In the genomic region with DNA sequence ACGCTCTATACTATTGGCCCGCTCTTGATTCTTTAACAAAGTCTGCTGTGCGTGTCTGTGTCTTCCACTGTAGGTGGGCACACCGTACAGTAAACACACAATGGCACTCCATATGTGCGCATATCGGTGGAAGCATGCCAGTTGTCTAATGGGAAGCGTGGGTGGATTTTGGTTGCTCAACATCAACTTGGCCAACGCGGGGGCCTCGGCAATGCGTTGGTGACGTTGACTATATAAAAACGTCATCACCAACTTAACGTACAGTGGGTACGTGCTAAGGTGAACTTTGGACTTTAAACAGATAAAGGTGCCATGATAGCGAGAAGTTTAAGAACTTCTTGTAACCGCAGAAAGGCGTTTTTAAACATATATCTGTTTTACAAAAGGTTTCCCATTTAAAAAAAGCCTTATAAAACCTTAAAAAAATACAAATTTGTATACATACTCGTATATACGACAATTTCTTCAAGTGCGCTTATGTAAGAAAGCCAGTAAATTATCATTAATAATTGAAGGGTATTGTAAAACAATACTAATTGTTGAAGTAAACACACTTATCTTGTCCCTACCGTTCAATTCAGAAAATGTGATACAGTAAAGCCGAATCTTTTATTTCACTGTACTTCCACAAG, we compare ENCODE assay signal across 1 fruit fly cellular context.
A peak's percentile ranks its signal among the peaks of the same experiment; 100 is the strongest.
TF ChIP-seq lines count a peak whose summit lies in the region.

No protein-coding gene starts in this region.

TF ChIP-seq in whole organism, embryonic, 481 proteins besides CTCF, POLR2A, EP300 and RAD21 (continued from another document):
- TF ChIP-seq Camta (GFP tag; optimal IDR thresholded peaks at IDR 0.05; lab: Kevin White, UChicago): peak; percentile 15
- peak; percentile 46 for TF ChIP-seq CG12391 (tag; optimal IDR thresholded peaks at IDR 0.05; lab: Kevin White, UChicago)
- TF ChIP-seq Hsf (GFP tag; optimal IDR thresholded peaks at IDR 0.05; lab: Kevin White, UChicago): peak; percentile 38
- no peak for TF ChIP-seq CG33557 (GFP tag; optimal IDR thresholded peaks at IDR 0.05; lab: Kevin White, UChicago)
- no peak for TF ChIP-seq Atf3 (GFP tag; optimal IDR thresholded peaks at IDR 0.05; lab: Kevin White, UChicago)
- peak; percentile 39 for TF ChIP-seq sisA (GFP tag; IDR thresholded peaks at IDR 0.05; lab: Robert Waterston, UW)
- peak; percentile 43 for TF ChIP-seq CG13775 (GFP tag; optimal IDR thresholded peaks at IDR 0.05; lab: Kevin White, UChicago)
- TF ChIP-seq Dbx (GFP tag; IDR thresholded peaks at IDR 0.05; lab: Robert Waterston, UW): 0 out of 3 replicates have a peak, but pooled peaks have one; percentile 23
- TF ChIP-seq repo (GFP tag; optimal IDR thresholded peaks at IDR 0.05; lab: Kevin White, UChicago): no peak
- TF ChIP-seq crol (GFP tag; IDR thresholded peaks at IDR 0.05; lab: Robert Waterston, UW): no peak
- TF ChIP-seq CG2199 (GFP tag; IDR thresholded peaks at IDR 0.05; lab: Robert Waterston, UW): 0 out of 3 replicates have a peak, but pooled peaks have one; percentile 69
- TF ChIP-seq CG11456 (GFP tag; IDR thresholded peaks at IDR 0.05; lab: Robert Waterston, UW): no peak
- peak; percentile 56 for TF ChIP-seq CG14441 (GFP tag; IDR thresholded peaks at IDR 0.05; lab: Robert Waterston, UW)
- no peak for TF ChIP-seq wek (GFP tag; optimal IDR thresholded peaks at IDR 0.05; lab: Kevin White, UChicago)
- peak; percentile 13; the same call in 1 of the 2 replicates for TF ChIP-seq seq (GFP tag; IDR thresholded peaks at IDR 0.05; lab: Robert Waterston, UW)
- TF ChIP-seq tgo (GFP tag; IDR thresholded peaks at IDR 0.05; lab: Robert Waterston, UW): no peak; the same call in 1 of the 3 replicates
- peak; percentile 37 for TF ChIP-seq CG12155 (GFP tag; optimal IDR thresholded peaks at IDR 0.05; lab: Kevin White, UChicago)
- peak; percentile 65 for TF ChIP-seq row (GFP tag; IDR thresholded peaks at IDR 0.05; lab: Robert Waterston, UW)
- TF ChIP-seq CG10274 (GFP tag; optimal IDR thresholded peaks at IDR 0.05; lab: Kevin White, UChicago): peak; percentile 43
- TF ChIP-seq sd (tag; optimal IDR thresholded peaks at IDR 0.05; lab: Kevin White, UChicago): peak; percentile 72
- TF ChIP-seq wdn (GFP tag; IDR thresholded peaks at IDR 0.05; lab: Robert Waterston, UW): 0 out of 2 replicates have a peak, but pooled peaks have one; percentile 21
- peak; percentile 44; the same call in 1 of the 2 replicates for TF ChIP-seq Ada2b (GFP tag; IDR thresholded peaks at IDR 0.05; lab: Robert Waterston, UW)
- peak; percentile 19 for TF ChIP-seq CG1602 (GFP tag; optimal IDR thresholded peaks at IDR 0.05; lab: Kevin White, UChicago)
